Worm (Caenorhabditis elegans) whole organism, L4/young adult: ENCODE data around the gene tag-278.

ENCODE experiments used
- W03F9.2 ChIP-seq: fragments of 150-350 bp; optimal IDR thresholded peaks from 2 replicates; lab custom pipeline; 2014; ENCODE audit warnings: missing biosample characterization, missing genetic modification characterization
- dao-5 ChIP-seq: sonication (generic microtip); optimal IDR thresholded peaks from 2 replicates; lab custom pipeline; 2016; ENCODE audit warnings: missing genotype, missing genetic modification characterization, moderate library complexity, missing compliant biosample characterization
- him-1 ChIP-seq: sonication (generic microtip); optimal IDR thresholded peaks from 2 replicates; lab custom pipeline; 2016; ENCODE audit warnings: missing genotype, missing genetic modification reagents, missing genetic modification characterization, missing compliant biosample characterization

ce11 chrX:3678507-3679175 lies 10.4 kb downstream of the tag-278 start, which contains the start of gene tag-52:
- TF ChIP-seq W03F9.2 (tag; lab: Kevin White, UChicago), result no peak
- no peak for TF ChIP-seq him-1 (tag; lab: Kevin White, UChicago)
- no peak for TF ChIP-seq dao-5
